Fruit fly (Drosophila melanogaster) Kc167 (cell line): Measurements from ENCODE around the gene CG42366.

Experiments
- Myc ChIP-seq: fragments of >200 bp; optimal IDR thresholded peaks from 2 replicates; lab custom pipeline; 2017; ENCODE audit warnings: missing external identifiers
- Sin3A ChIP-seq: fragments of >200 bp; optimal IDR thresholded peaks from 2 replicates; lab custom pipeline; 2018; ENCODE audit warnings: missing external identifiers
- psq ChIP-seq: fragments of >200 bp; optimal IDR thresholded peaks from 2 replicates; lab custom pipeline; 2017; ENCODE audit warnings: missing external identifiers
- ttk ChIP-seq: sonication (Bioruptor generic); optimal IDR thresholded peaks from 2 replicates; lab custom pipeline; 2017; ENCODE audit warnings: missing external identifiers

DNA sequence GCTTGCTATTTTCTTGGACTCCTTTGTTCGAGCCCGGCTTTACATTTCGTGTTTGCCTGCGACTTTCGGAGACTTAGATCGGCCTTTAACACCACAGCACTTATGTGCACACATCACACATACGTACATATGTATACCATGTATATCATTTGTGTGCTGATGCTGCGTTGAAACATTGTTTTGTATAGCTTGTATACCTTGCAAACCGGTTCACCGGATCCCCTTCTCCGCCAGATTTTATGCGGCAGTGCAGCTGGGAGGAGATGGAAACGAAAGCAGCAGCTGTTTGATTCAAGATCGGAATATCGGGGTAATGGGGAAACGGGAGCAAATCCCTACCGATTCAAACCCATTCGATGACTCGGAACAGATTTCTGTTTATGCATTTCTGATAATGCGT lies 21.1 kb downstream of the CG42366 start:
- TF ChIP-seq psq (lab: Kevin White, UChicago) (no peak), ttk (lab: Kevin White, UChicago) (no peak), Myc (lab: Kevin White, UChicago) (no peak), Sin3A (lab: Kevin White, UChicago) (no peak)
